Worm (Caenorhabditis elegans): Measurements from ENCODE around the gene Y37H2A.18.

Gene Y37H2A.18

ce11 chrV:18143445-18143844, 10.4 kb upstream of the Y37H2A.18 start, which contains the start of gene Y37H2A.14:
Y37H2A.14 (plus strand) TSS chrV:18143745.
- TF ChIP-seq lin-29 (GFP tag; IDR thresholded peaks at IDR 0.05): no peak
- TF ChIP-seq pqm-1 (tag; optimal IDR thresholded peaks at IDR 0.05): peak; percentile 22

- TF ChIP-seq nhr-28 (tag; optimal IDR thresholded peaks at IDR 0.05) (no peak), daf-8 (GFP tag; IDR thresholded peaks at IDR 0.05) (no peak), nhr-11 (tag; optimal IDR thresholded peaks at IDR 0.05) (no peak), rbr-2 (tag; optimal IDR thresholded peaks at IDR 0.05) (no peak), php-3 (GFP tag; IDR thresholded peaks at IDR 0.05) (no peak), unc-130 (GFP tag; optimal IDR thresholded peaks at IDR 0.05) (no peak), mxl-3 (GFP tag; optimal IDR thresholded peaks at IDR 0.05) (no peak), tra-1 (GFP tag; IDR thresholded peaks at IDR 0.05) (no peak), F49E8.2 (tag; optimal IDR thresholded peaks at IDR 0.05; ENCODE audit: borderline replicate concordance) (no peak)
These were observed 9.5 kb upstream of the Y37H2A.18 start, which contains the start of gene Y37H2A.13 for ce11 chrV:18142549-18142948. Y37H2A.13 (plus strand) TSS chrV:18142849.

- TF ChIP-seq ceh-20 (GFP tag; IDR thresholded peaks at IDR 0.05): no peak
- TF ChIP-seq egl-27 (tag; optimal IDR thresholded peaks at IDR 0.05): no peak
- no peak for TF ChIP-seq lin-15B (tag; optimal IDR thresholded peaks at IDR 0.05)
- no peak for TF ChIP-seq attf-4 (tag; optimal IDR thresholded peaks at IDR 0.05)
- no peak for TF ChIP-seq nhr-76 (tag; optimal IDR thresholded peaks at IDR 0.05)
- TF ChIP-seq egl-43 (GFP tag; IDR thresholded peaks at IDR 0.05): no peak
- no peak for TF ChIP-seq arid-1 (GFP tag; conservative IDR thresholded peaks at IDR 0.05)
- no peak for TF ChIP-seq aly-2 (tag; optimal IDR thresholded peaks at IDR 0.05)
- TF ChIP-seq mes-2 (tag; optimal IDR thresholded peaks at IDR 0.05; ENCODE audit: poor library complexity, severe bottlenecking): no peak
- TF ChIP-seq tra-1 (GFP tag; IDR thresholded peaks at IDR 0.05): no peak
- no peak for TF ChIP-seq dmd-9 (GFP tag; IDR thresholded peaks at IDR 0.05)
These were observed 8.1 kb upstream of the Y37H2A.18 start, which contains the start of gene Y37H2A.11 for ce11 chrV:18141161-18141560. Y37H2A.11 (plus strand) TSS chrV:18141461.

ce11 chrV:18138695-18139094, 5.6 kb upstream of the Y37H2A.18 start, which contains the start of gene Y37H2A.10:
Y37H2A.10 (plus strand) TSS chrV:18138995.
- TF ChIP-seq hlh-30 (tag; optimal IDR thresholded peaks at IDR 0.05; ENCODE audit: insufficient read depth) (no peak), lsy-2 (tag; optimal IDR thresholded peaks at IDR 0.05) (no peak), nhr-28 (tag; optimal IDR thresholded peaks at IDR 0.05) (no peak), ceh-20 (GFP tag; IDR thresholded peaks at IDR 0.05) (no peak)

ce11 chrV:18137679-18138078, 4.6 kb upstream of the Y37H2A.18 start:
- TF ChIP-seq fkh-10 (GFP tag; optimal IDR thresholded peaks at IDR 0.05): no peak
- TF ChIP-seq ceh-62 (tag; optimal IDR thresholded peaks at IDR 0.05): no peak
- TF ChIP-seq aha-1 (tag): no peak
- no peak for TF ChIP-seq dpl-1 (GFP tag; optimal IDR thresholded peaks at IDR 0.05)
- no peak for TF ChIP-seq saeg-2 (GFP tag; IDR thresholded peaks at IDR 0.05)
- TF ChIP-seq lsy-2 (tag; optimal IDR thresholded peaks at IDR 0.05): no peak
- no peak for TF ChIP-seq spr-1 (tag; optimal IDR thresholded peaks at IDR 0.05)
- TF ChIP-seq unc-39 (tag; optimal IDR thresholded peaks at IDR 0.05): no peak
- TF ChIP-seq lin-39 (tag; optimal IDR thresholded peaks at IDR 0.05): no peak
- TF ChIP-seq snpc-1.2 (GFP tag; IDR thresholded peaks at IDR 0.05): no peak
- no peak for TF ChIP-seq duxl-1 (tag; optimal IDR thresholded peaks at IDR 0.05; ENCODE audit: poor library complexity)
- no peak for TF ChIP-seq snpc-4 (tag; optimal IDR thresholded peaks at IDR 0.05)
- no peak for TF ChIP-seq fos-1 (tag; optimal IDR thresholded peaks at IDR 0.05)
